Fruit fly (Drosophila melanogaster): Measurements from ENCODE around the gene CG13358.

The CG13358 gene

dm6 chrX:841941-842340 lies 37.2 kb upstream of the CG13358 start (continued):
- TF ChIP-seq Chrac-16 (GFP tag; optimal IDR thresholded peaks at IDR 0.05) (no peak), Bteb2 (GFP tag; optimal IDR thresholded peaks at IDR 0.05) (no peak), zf30C (GFP tag; optimal IDR thresholded peaks at IDR 0.05) (peak; percentile 56), Lpt (GFP tag; optimal IDR thresholded peaks at IDR 0.05) (no peak), bbx (GFP tag; IDR thresholded peaks at IDR 0.05; ENCODE audit: partially characterized antibody) (no peak), CG12071 (GFP tag; optimal IDR thresholded peaks at IDR 0.05) (peak; percentile 22), stwl (tag; optimal IDR thresholded peaks at IDR 0.05) (no peak), CG8281 (tag; optimal IDR thresholded peaks at IDR 0.05) (no peak), CG4360 (GFP tag; IDR thresholded peaks at IDR 0.05) (no peak), Kr (GFP tag; optimal IDR thresholded peaks at IDR 0.05) (no peak), CG11456 (GFP tag; IDR thresholded peaks at IDR 0.05) (no peak), CG6272 (GFP tag; IDR thresholded peaks at IDR 0.05) (no peak), Xrp1 (GFP tag; IDR thresholded peaks at IDR 0.05) (peak; percentile 29; the same call in 1 of the 2 replicates), ac (GFP tag; optimal IDR thresholded peaks at IDR 0.05) (no peak), CG4282 (GFP tag; optimal IDR thresholded peaks at IDR 0.05) (no peak), row (GFP tag; IDR thresholded peaks at IDR 0.05) (peak; percentile 66), chif (GFP tag; optimal IDR thresholded peaks at IDR 0.05) (no peak), CG10979 (tag; optimal IDR thresholded peaks at IDR 0.05) (peak; percentile 32), ems (GFP tag; optimal IDR thresholded peaks at IDR 0.05) (no peak), Dref (GFP tag; IDR thresholded peaks at IDR 0.05) (no peak), az2 (GFP tag; optimal IDR thresholded peaks at IDR 0.05) (peak; percentile 12), Hr3 (GFP tag; optimal IDR thresholded peaks at IDR 0.05) (no peak), TFAM (GFP tag; optimal IDR thresholded peaks at IDR 0.05) (no peak), bsh (GFP tag; optimal IDR thresholded peaks at IDR 0.05) (peak in 1 of 2 experiments; percentile 47), Deaf1 (tag; optimal IDR thresholded peaks at IDR 0.05) (no peak), Atf-2 (GFP tag; optimal IDR thresholded peaks at IDR 0.05) (no peak), dmrt11E (tag; optimal IDR thresholded peaks at IDR 0.05) (no peak), CG17829 (tag; optimal IDR thresholded peaks at IDR 0.05) (no peak), CG11504 (tag; optimal IDR thresholded peaks at IDR 0.05) (peak; percentile 35), CG11695 (GFP tag; IDR thresholded peaks at IDR 0.05) (no peak), Dip2 (GFP tag; IDR thresholded peaks at IDR 0.05) (no peak), Ada2b (GFP tag; IDR thresholded peaks at IDR 0.05) (no peak), Hey (tag; optimal IDR thresholded peaks at IDR 0.05) (no peak), Gsc (GFP tag; IDR thresholded peaks at IDR 0.05) (no peak), CG34224 (GFP tag; IDR thresholded peaks at IDR 0.05; ENCODE audit: partially characterized antibody) (no peak), Elba2 (GFP tag; optimal IDR thresholded peaks at IDR 0.05) (no peak), HmgD (GFP tag; optimal IDR thresholded peaks at IDR 0.05) (no peak), ash1 (GFP tag; optimal IDR thresholded peaks at IDR 0.05) (no peak), gfzf (GFP tag; optimal IDR thresholded peaks at IDR 0.05) (no peak), gce (GFP tag; IDR thresholded peaks at IDR 0.05) (no peak), CG12769 (tag; optimal IDR thresholded peaks at IDR 0.05) (peak; percentile 13), ttk (GFP tag; IDR thresholded peaks at IDR 0.05) (no peak), CG9817 (tag; optimal IDR thresholded peaks at IDR 0.05) (no peak), CG18599 (GFP tag; optimal IDR thresholded peaks at IDR 0.05) (peak; percentile 57), CG2712 (tag; optimal IDR thresholded peaks at IDR 0.05) (peak; percentile 12), scrt (GFP tag; optimal IDR thresholded peaks at IDR 0.05) (no peak), CG7839 (tag; optimal IDR thresholded peaks at IDR 0.05) (peak; percentile 17), CG6791 (GFP tag; IDR thresholded peaks at IDR 0.05; ENCODE audit: partially characterized antibody) (no peak), dpn (GFP tag; optimal IDR thresholded peaks at IDR 0.05) (peak in 1 of 2 experiments; percentile 7), E2f2 (GFP tag; IDR thresholded peaks at IDR 0.05) (no peak), dysf (GFP tag; IDR thresholded peaks at IDR 0.05) (peak; percentile 41; the same call in 1 of the 3 replicates), lmd (GFP tag; IDR thresholded peaks at IDR 0.05) (0 out of 2 replicates have a peak, but pooled peaks have one; percentile 29)

Measured in whole organism, embryonic.